Worm (Caenorhabditis elegans) whole organism, midembryonic: ENCODE results near the gene cyp-13A1.

Experiments used
- flt-1 ChIP-seq: fragments of 200-800 bp; sonication (Bioruptor generic); IDR thresholded peaks from 2 replicates; pipeline ENCODE4 v1.3.6; 2022; ENCODE audit warnings: missing genetic modification characterization, missing compliant biosample characterization
- med-1 ChIP-seq: sonication (generic microtip); optimal IDR thresholded peaks from 2 replicates; lab custom pipeline; 2017; ENCODE audit warnings: missing genetic modification characterization, mild to moderate bottlenecking, missing compliant biosample characterization, antibody characterized with exemption, missing genetic modification reagents; ENCODE audit not compliant: insufficient read depth
- tab-1 ChIP-seq: fragments of 200-800 bp; sonication (Bioruptor generic); IDR thresholded peaks from 2 replicates; pipeline ENCODE4 v1.3.6; 2022; ENCODE audit warnings: missing genetic modification characterization, missing compliant biosample characterization

DNA sequence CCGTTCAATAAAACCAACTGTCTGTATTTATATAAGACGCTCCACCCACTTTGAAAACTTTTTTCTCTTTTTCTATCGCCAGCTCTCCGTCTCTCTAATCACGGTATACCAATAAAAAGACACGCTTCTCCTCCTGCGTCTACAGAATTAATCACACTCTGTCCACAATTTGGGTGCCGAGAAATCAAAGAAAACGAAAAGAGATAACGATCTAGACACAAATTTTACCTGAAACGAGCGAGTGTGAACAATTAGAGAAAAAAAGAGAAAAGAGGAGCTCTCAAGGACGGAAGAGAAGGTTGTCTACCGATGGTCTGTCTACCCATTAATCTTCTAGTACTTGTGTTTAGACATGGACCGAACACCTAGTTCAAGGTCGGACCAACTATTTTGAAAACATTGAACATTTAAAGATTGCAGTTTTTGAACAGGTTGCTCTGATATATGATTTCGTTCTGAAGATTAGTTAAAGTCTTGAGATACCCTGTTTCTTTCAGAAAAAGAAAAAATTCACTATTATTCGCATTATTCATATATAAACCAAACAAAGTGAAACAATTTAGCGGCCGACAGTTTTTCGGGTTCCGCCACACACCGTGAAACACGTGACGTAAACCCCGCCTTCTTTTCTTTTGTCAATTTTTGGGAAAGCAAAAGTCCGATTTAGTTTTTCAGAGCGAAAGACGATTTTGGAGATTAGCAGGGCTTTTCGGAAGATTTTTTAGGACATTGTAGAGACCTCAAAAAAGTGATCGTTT lies 5.8 kb upstream of the cyp-13A1 start, which contains the start of gene cyp-13A2:
- TF ChIP-seq flt-1 (GFP tag; lab: Robert Waterston, UW) = no peak
- TF ChIP-seq tab-1 (GFP tag; lab: Robert Waterston, UW) = no peak
- TF ChIP-seq med-1 (GFP tag; lab: Kevin White, UChicago) = no peak
